Fruit fly (Drosophila melanogaster): Measurements from ENCODE around the gene HGTX.

The HGTX gene

dm6 chr3L:14637705-14638529 lies 38.6 kb upstream of the HGTX start:
- TF ChIP-seq pfk (GFP tag; optimal IDR thresholded peaks at IDR 0.05) (peak; percentile 77), CG4360 (GFP tag; IDR thresholded peaks at IDR 0.05) (peak; percentile 71), CG1832 (GFP tag; optimal IDR thresholded peaks at IDR 0.05) (peak; percentile 42), nerfin-1 (tag; optimal IDR thresholded peaks at IDR 0.05) (no peak), zfh1 (GFP tag; IDR thresholded peaks at IDR 0.05) (peak; percentile 21; the same call in 1 of the 3 replicates), insv (GFP tag; optimal IDR thresholded peaks at IDR 0.05) (peak in 1 of 2 experiments; percentile 22), CG15073 (GFP tag; optimal IDR thresholded peaks at IDR 0.05) (no peak), tll (GFP tag; optimal IDR thresholded peaks at IDR 0.05) (peak in 1 of 2 experiments; percentile 88), gce (GFP tag; IDR thresholded peaks at IDR 0.05) (0 out of 3 replicates have a peak, but pooled peaks have one; percentile 6), CG15479 (GFP tag; optimal IDR thresholded peaks at IDR 0.05) (peak; percentile 13), Stat92E (GFP tag; optimal IDR thresholded peaks at IDR 0.05) (peak in 1 of 3 experiments; percentile 4), pros (GFP tag; optimal IDR thresholded peaks at IDR 0.05) (peak; percentile 3), kni (GFP tag; optimal IDR thresholded peaks at IDR 0.05) (peak; percentile 75), Neu2 (GFP tag; optimal IDR thresholded peaks at IDR 0.05; ENCODE audit: borderline replicate concordance) (no peak)

- peak; percentile 30; the same call in 1 of the 2 replicates for TF ChIP-seq crol (GFP tag; IDR thresholded peaks at IDR 0.05)
- no peak for TF ChIP-seq CG6175 (GFP tag; IDR thresholded peaks at IDR 0.05)
- TF ChIP-seq gem (tag; optimal IDR thresholded peaks at IDR 0.05) = peak; percentile 29
- peak; percentile 17 for TF ChIP-seq CG10979 (tag; optimal IDR thresholded peaks at IDR 0.05)
- TF ChIP-seq corto (GFP tag; optimal IDR thresholded peaks at IDR 0.05) = peak; percentile 78
- TF ChIP-seq nom (GFP tag; optimal IDR thresholded peaks at IDR 0.05) = peak; percentile 91
- no peak for TF ChIP-seq Atf-2 (GFP tag; optimal IDR thresholded peaks at IDR 0.05)
- no peak for TF ChIP-seq wek (GFP tag; optimal IDR thresholded peaks at IDR 0.05)
- TF ChIP-seq CG17328 (GFP tag; IDR thresholded peaks at IDR 0.05) = 0 out of 2 replicates have a peak, but pooled peaks have one; percentile 23
- TF ChIP-seq Hr51 (GFP tag; optimal IDR thresholded peaks at IDR 0.05) = no peak
- TF ChIP-seq Doc3 (GFP tag; IDR thresholded peaks at IDR 0.05; ENCODE audit: partially characterized antibody) = no peak
- no peak for TF ChIP-seq Hmx (GFP tag; optimal IDR thresholded peaks at IDR 0.05)
- TF ChIP-seq CG1603 (tag; optimal IDR thresholded peaks at IDR 0.05) = peak; percentile 42
- no peak for TF ChIP-seq CG2678 (tag; optimal IDR thresholded peaks at IDR 0.05)
- 0 out of 3 replicates have a peak, but pooled peaks have one; percentile 26 for TF ChIP-seq H15 (GFP tag; IDR thresholded peaks at IDR 0.05)
- peak; percentile 13 to 84 for TF ChIP-seq bsh (GFP tag; optimal IDR thresholded peaks at IDR 0.05)
- TF ChIP-seq ci (GFP tag; IDR thresholded peaks at IDR 0.05) = 0 out of 3 replicates have a peak, but pooled peaks have one; percentile 15
- TF ChIP-seq Sox102F (GFP tag; optimal IDR thresholded peaks at IDR 0.05) = peak; percentile 20
- peak; percentile 12 for TF ChIP-seq CG12391 (tag; optimal IDR thresholded peaks at IDR 0.05)
- 0 out of 2 replicates have a peak, but pooled peaks have one; percentile 19 for TF ChIP-seq CG4730 (GFP tag; IDR thresholded peaks at IDR 0.05)
- peak; percentile 28 for TF ChIP-seq Blimp-1 (GFP tag; optimal IDR thresholded peaks at IDR 0.05)
- TF ChIP-seq CG17802 (tag; optimal IDR thresholded peaks at IDR 0.05) = no peak
- TF ChIP-seq CG2875 (GFP tag; optimal IDR thresholded peaks at IDR 0.05) = no peak
- no peak for TF ChIP-seq pros (GFP tag; optimal IDR thresholded peaks at IDR 0.05)
- peak; percentile 17 for TF ChIP-seq phol (tag; optimal IDR thresholded peaks at IDR 0.05)
- TF ChIP-seq lbe (GFP tag; optimal IDR thresholded peaks at IDR 0.05) = peak; percentile 76
- no peak for TF ChIP-seq pita (GFP tag; optimal IDR thresholded peaks at IDR 0.05)
- TF ChIP-seq CG2712 (tag; optimal IDR thresholded peaks at IDR 0.05) = no peak
- TF ChIP-seq Med (GFP tag) = peak; percentile 43
- TF ChIP-seq sim (GFP tag; IDR thresholded peaks at IDR 0.05) = 0 out of 2 replicates have a peak, but pooled peaks have one; percentile 26
- peak; percentile 30 for TF ChIP-seq CG11504 (tag; optimal IDR thresholded peaks at IDR 0.05)
- TF ChIP-seq crc (GFP tag; optimal IDR thresholded peaks at IDR 0.05) = no peak
These were observed 37.4 kb upstream of the HGTX start for dm6 chr3L:14636740-14637189.
